Worm (Caenorhabditis elegans) whole organism, late embryonic: ENCODE measurements around the gene Y61A9LA.7.

ENCODE experiments used
- Y22D7AL.16 ChIP-seq: sonication (generic microtip); optimal IDR thresholded peaks from 2 replicates; lab custom pipeline; 2016; ENCODE audit warnings: missing genetic modification characterization, missing compliant biosample characterization
- ama-1 ChIP-seq: fragments of 150-350 bp; optimal IDR thresholded peaks from 2 replicates; lab custom pipeline; 2014
- ceh-31 ChIP-seq: sonication (generic microtip); optimal IDR thresholded peaks from 2 replicates; lab custom pipeline; 2016; ENCODE audit warnings: missing genetic modification characterization, missing compliant biosample characterization
- ceh-48 ChIP-seq: sonication (generic microtip); optimal IDR thresholded peaks from 2 replicates; lab custom pipeline; 2016; ENCODE audit warnings: missing genetic modification characterization, inconsistent platforms, missing compliant biosample characterization
- dmd-4 ChIP-seq: sonication (generic microtip); optimal IDR thresholded peaks from 2 replicates; lab custom pipeline; 2016; ENCODE audit warnings: borderline replicate concordance, missing genetic modification characterization, missing compliant biosample characterization
- ets-4 ChIP-seq: sonication (generic microtip); optimal IDR thresholded peaks from 2 replicates; lab custom pipeline; 2016; ENCODE audit warnings: missing genetic modification characterization, missing compliant biosample characterization
- pat-9 ChIP-seq: fragments of 200-800 bp; sonication (Bioruptor generic); optimal IDR thresholded peaks from 2 replicates; lab custom pipeline; 2018; ENCODE audit warnings: mild to moderate bottlenecking, missing genetic modification characterization, moderate library complexity, missing compliant biosample characterization
- pha-4 ChIP-seq: fragments of 150-350 bp; optimal IDR thresholded peaks from 2 replicates; lab custom pipeline; 2018; ENCODE audit warnings: missing biosample characterization, missing genetic modification reagents, missing genetic modification characterization
- pqm-1 ChIP-seq: sonication (generic microtip); optimal IDR thresholded peaks from 2 replicates; lab custom pipeline; 2016; ENCODE audit warnings: missing genetic modification characterization, missing compliant biosample characterization
- pros-1 ChIP-seq: fragments of 150-350 bp; optimal IDR thresholded peaks from 2 replicates; lab custom pipeline; 2014; ENCODE audit warnings: missing biosample characterization, missing genetic modification reagents, missing genetic modification characterization
- unc-86 ChIP-seq: sonication (generic microtip); optimal IDR thresholded peaks from 2 replicates; lab custom pipeline; 2016; ENCODE audit warnings: missing genetic modification characterization, missing compliant biosample characterization

ce11 chrV:4546854-4547253, 12.7 kb downstream of the Y61A9LA.7 start:
- TF ChIP-seq ceh-48 (tag; lab: Kevin White, UChicago) (no peak), dmd-4 (tag; lab: Kevin White, UChicago) (no peak), pros-1 (tag; lab: Kevin White, UChicago) (no peak), ceh-31 (tag; lab: Kevin White, UChicago) (no peak), pha-4 (tag; lab: Kevin White, UChicago) (no peak), unc-86 (tag; lab: Kevin White, UChicago) (no peak), Y22D7AL.16 (no peak), ets-4 (tag; lab: Kevin White, UChicago) (no peak), pqm-1 (tag; lab: Kevin White, UChicago) (no peak), pat-9 (tag; lab: Kevin White, UChicago) (no peak), ama-1 (lab: Kevin White, UChicago) (no peak)
